Worm (Caenorhabditis elegans) whole organism, L1 larva: ENCODE measurements around the gene F40G9.7.

Source experiments
- isw-1 ChIP-seq: fragments of 200-800 bp; sonication (Bioruptor generic); IDR thresholded peaks from 2 replicates; pipeline ENCODE4 v1.3.6; 2022; ENCODE audit warnings: missing genetic modification characterization, missing compliant biosample characterization
- mep-1 ChIP-seq: fragments of 150-350 bp; optimal IDR thresholded peaks from 2 replicates; lab custom pipeline; 2014; ENCODE audit warnings: missing biosample characterization, missing genetic modification characterization
- nhr-237 ChIP-seq: fragments of 150-350 bp; optimal IDR thresholded peaks from 2 replicates; lab custom pipeline; 2014; ENCODE audit warnings: missing biosample characterization, missing genetic modification characterization
- nhr-28 ChIP-seq: fragments of 150-350 bp; optimal IDR thresholded peaks from 2 replicates; lab custom pipeline; 2014; ENCODE audit warnings: missing biosample characterization, missing genetic modification characterization
- unc-62 ChIP-seq: fragments of 150-350 bp; optimal IDR thresholded peaks from 2 replicates; lab custom pipeline; 2014; ENCODE audit warnings: missing biosample characterization, missing genetic modification reagents, missing genetic modification characterization

- TF ChIP-seq unc-62: no peak
- no peak for TF ChIP-seq nhr-28 (tag; lab: Kevin White, UChicago)
- TF ChIP-seq nhr-237: no peak
- TF ChIP-seq mep-1: no peak
- TF ChIP-seq isw-1: no peak
Observed at ce11 chrIII:203953-204352, 38.5 kb downstream of the F40G9.7 start.
